Worm (Caenorhabditis elegans) whole organism, mixed stage, embryonic: ENCODE measurements around the gene gcna-1.

Source experiments
- M03D4.4 ChIP-seq: sonication (generic microtip); optimal IDR thresholded peaks from 2 replicates; lab custom pipeline; 2017; ENCODE audit warnings: mild to moderate bottlenecking, missing genetic modification characterization, missing compliant biosample characterization
- bed-3 ChIP-seq: fragments of 200-800 bp; sonication (Bioruptor generic); optimal IDR thresholded peaks from 3 replicates; lab custom pipeline; 2018; ENCODE audit warnings: mild to moderate bottlenecking, missing genetic modification characterization, moderate library complexity, missing compliant biosample characterization
- blmp-1 ChIP-seq: fragments of 150-350 bp; optimal IDR thresholded peaks from 2 replicates; lab custom pipeline; 2014; ENCODE audit warnings: missing biosample characterization, missing genetic modification characterization
- ceh-39 ChIP-seq: fragments of 150-350 bp; optimal IDR thresholded peaks from 2 replicates; lab custom pipeline; 2014; ENCODE audit warnings: missing biosample characterization, missing genetic modification characterization
- ceh-83 ChIP-seq: fragments of 200-800 bp; sonication (Bioruptor generic); optimal IDR thresholded peaks from 2 replicates; lab custom pipeline; 2018; ENCODE audit warnings: mild to moderate bottlenecking, missing genetic modification characterization, missing compliant biosample characterization
- ces-1 ChIP-seq: fragments of 150-350 bp; optimal IDR thresholded peaks from 2 replicates; lab custom pipeline; 2014; ENCODE audit warnings: missing biosample characterization, missing genetic modification reagents, missing genetic modification characterization
- cnd-1 ChIP-seq: fragments of 200-800 bp; sonication (Bioruptor generic); optimal IDR thresholded peaks from 2 replicates; lab custom pipeline; 2018; ENCODE audit warnings: mild to moderate bottlenecking, missing genetic modification characterization, missing compliant biosample characterization
- drap-1 ChIP-seq: fragments of 200-800 bp; sonication (Bioruptor generic); optimal IDR thresholded peaks from 3 replicates; lab custom pipeline; 2018; ENCODE audit warnings: mild to moderate bottlenecking, missing genetic modification characterization, missing compliant biosample characterization
- elt-1 ChIP-seq: sonication (generic microtip); optimal IDR thresholded peaks from 2 replicates; lab custom pipeline; 2017; ENCODE audit warnings: missing genetic modification characterization, mild to moderate bottlenecking, missing compliant biosample characterization, antibody characterized with exemption, moderate library complexity, borderline replicate concordance; ENCODE audit not compliant: insufficient read depth
- elt-3 ChIP-seq: fragments of 150-350 bp; optimal IDR thresholded peaks from 2 replicates; lab custom pipeline; 2014; ENCODE audit warnings: missing biosample characterization, missing genetic modification characterization
- flh-1 ChIP-seq: fragments of 200-800 bp; sonication (Bioruptor generic); optimal IDR thresholded peaks from 2 replicates; lab custom pipeline; 2018; ENCODE audit warnings: mild to moderate bottlenecking, missing genetic modification characterization, moderate library complexity, missing compliant biosample characterization
- hlh-1 ChIP-seq: fragments of 150-350 bp; optimal IDR thresholded peaks from 2 replicates; lab custom pipeline; 2014; ENCODE audit warnings: missing biosample characterization, missing genetic modification reagents, missing genetic modification characterization
- lin-13 ChIP-seq: fragments of 150-350 bp; optimal IDR thresholded peaks from 2 replicates; lab custom pipeline; 2014; ENCODE audit warnings: missing biosample characterization, missing genetic modification characterization
- lin-32 ChIP-seq: fragments of 200-800 bp; sonication (Bioruptor generic); optimal IDR thresholded peaks from 2 replicates; lab custom pipeline; 2018; ENCODE audit warnings: mild to moderate bottlenecking, missing genetic modification characterization, missing compliant biosample characterization
- lsy-2 ChIP-seq: fragments of 150-350 bp; optimal IDR thresholded peaks from 2 replicates; lab custom pipeline; 2014; ENCODE audit warnings: missing biosample characterization, missing genetic modification characterization
- mab-5 ChIP-seq: fragments of 150-350 bp; optimal IDR thresholded peaks from 2 replicates; lab custom pipeline; 2014; ENCODE audit warnings: missing biosample characterization, missing genetic modification characterization
- mep-1 ChIP-seq: fragments of 150-350 bp; optimal IDR thresholded peaks from 2 replicates; lab custom pipeline; 2017; ENCODE audit warnings: missing biosample characterization, missing genetic modification reagents, missing genetic modification characterization, inconsistent platforms
- mls-2 ChIP-seq: sonication (generic microtip); optimal IDR thresholded peaks from 2 replicates; lab custom pipeline; 2016; ENCODE audit warnings: mild to moderate bottlenecking, missing genetic modification characterization, moderate library complexity, missing compliant biosample characterization
- nhr-28 ChIP-seq: fragments of 150-350 bp; optimal IDR thresholded peaks from 2 replicates; lab custom pipeline; 2014; ENCODE audit warnings: missing biosample characterization, missing genetic modification characterization
- pha-4 ChIP-seq: fragments of 150-350 bp; optimal IDR thresholded peaks from 2 replicates; lab custom pipeline; 2018; ENCODE audit warnings: missing biosample characterization, missing genetic modification reagents, missing genetic modification characterization
- sem-2 ChIP-seq: fragments of 200-800 bp; sonication (Bioruptor generic); optimal IDR thresholded peaks from 2 replicates; lab custom pipeline; 2018; ENCODE audit warnings: mild to moderate bottlenecking, missing genetic modification characterization, missing compliant biosample characterization
- snpc-4 ChIP-seq: fragments of 150-350 bp; optimal IDR thresholded peaks from 2 replicates; lab custom pipeline; 2014; ENCODE audit warnings: missing biosample characterization, missing genetic modification characterization
- sptf-1 ChIP-seq: sonication (generic microtip); optimal IDR thresholded peaks from 2 replicates; lab custom pipeline; 2017; ENCODE audit warnings: mild to moderate bottlenecking, missing genetic modification characterization, moderate library complexity, missing compliant biosample characterization
- tbx-8 ChIP-seq: fragments of 200-800 bp; sonication (Bioruptor generic); optimal IDR thresholded peaks from 2 replicates; lab custom pipeline; 2018; ENCODE audit warnings: mild to moderate bottlenecking, missing genetic modification characterization, moderate library complexity, missing compliant biosample characterization
- unc-120 ChIP-seq: sonication (generic microtip); optimal IDR thresholded peaks from 2 replicates; lab custom pipeline; 2017; ENCODE audit warnings: missing genetic modification characterization, missing compliant biosample characterization; ENCODE audit not compliant: poor library complexity, severe bottlenecking
- unc-39 ChIP-seq: fragments of 150-350 bp; optimal IDR thresholded peaks from 2 replicates; lab custom pipeline; 2014; ENCODE audit warnings: missing biosample characterization, missing genetic modification characterization
- zip-8 ChIP-seq: fragments of 150-350 bp; optimal IDR thresholded peaks from 2 replicates; lab custom pipeline; 2014; ENCODE audit warnings: missing biosample characterization, missing genetic modification characterization
- ztf-11 ChIP-seq: fragments of 150-350 bp; optimal IDR thresholded peaks from 2 replicates; lab custom pipeline; 2014; ENCODE audit warnings: missing biosample characterization, missing genetic modification characterization

The gcna-1 gene

ce11 chrIII:6006453-6006852 lies 2.4 kb downstream of the gcna-1 start:
- TF ChIP-seq mep-1 (tag; lab: Kevin White, UChicago): no peak

- TF ChIP-seq drap-1 (GFP tag; lab: Kevin White, UChicago) (no peak), elt-1 (tag; lab: Kevin White, UChicago) (no peak), mls-2 (tag; lab: Kevin White, UChicago) (no peak), ceh-39 (tag; lab: Kevin White, UChicago) (no peak), lsy-2 (tag; lab: Kevin White, UChicago) (no peak)
Measured at ce11 chrIII:6002024-6002423, 6.9 kb downstream of the gcna-1 start.

- TF ChIP-seq sem-2 (GFP tag; lab: Kevin White, UChicago): no peak
- peak; percentile 24 for TF ChIP-seq ces-1 (GFP tag; lab: Kevin White, UChicago)
- TF ChIP-seq, all 35 proteins: peak for 1
Measured at ce11 chrIII:5999629-6000028, 9.3 kb downstream of the gcna-1 start.

- no peak for TF ChIP-seq zip-8 (tag; lab: Kevin White, UChicago)
Measured at ce11 chrIII:5998640-5999039, 10.2 kb downstream of the gcna-1 start.

ce11 chrIII:5992913-5993312 lies 16.0 kb downstream of the gcna-1 start, which contains the start of gene T04C9.1:
Gene T04C9.1, plus strand, starts transcription at chrIII:5993213.
- TF ChIP-seq lsy-2 (tag; lab: Kevin White, UChicago): no peak
- TF ChIP-seq tbx-8 (GFP tag; lab: Kevin White, UChicago): no peak
- no peak for TF ChIP-seq snpc-4 (tag; lab: Kevin White, UChicago)
- TF ChIP-seq mab-5 (tag; lab: Kevin White, UChicago): no peak
- TF ChIP-seq flh-1 (GFP tag; lab: Kevin White, UChicago): no peak
- no peak for TF ChIP-seq pha-4 (tag; lab: Kevin White, UChicago)
- TF ChIP-seq bed-3 (GFP tag; lab: Kevin White, UChicago): no peak
- TF ChIP-seq elt-1 (tag; lab: Kevin White, UChicago): no peak
- TF ChIP-seq unc-120: no peak
- TF ChIP-seq unc-39 (tag; lab: Kevin White, UChicago): no peak
- TF ChIP-seq lin-13 (tag; lab: Kevin White, UChicago): no peak
- TF ChIP-seq lin-32 (GFP tag; lab: Kevin White, UChicago): no peak
- TF ChIP-seq ztf-11 (tag; lab: Kevin White, UChicago): no peak
- no peak for TF ChIP-seq M03D4.4 (tag; lab: Kevin White, UChicago)
- TF ChIP-seq hlh-1 (tag; lab: Kevin White, UChicago): no peak
- no peak for TF ChIP-seq zip-8 (tag; lab: Kevin White, UChicago)
- no peak for TF ChIP-seq nhr-28 (tag; lab: Kevin White, UChicago)
- no peak for TF ChIP-seq cnd-1 (tag; lab: Kevin White, UChicago)
- TF ChIP-seq ceh-39 (tag; lab: Kevin White, UChicago): no peak
- TF ChIP-seq, all 35 proteins: peak for 0

- TF ChIP-seq sptf-1 (tag; lab: Kevin White, UChicago): peak; percentile 3
- no peak for TF ChIP-seq M03D4.4 (tag; lab: Kevin White, UChicago)
- TF ChIP-seq ceh-83 (GFP tag; lab: Kevin White, UChicago): no peak
- TF ChIP-seq ces-1 (GFP tag; lab: Kevin White, UChicago): peak; percentile 94
- no peak for TF ChIP-seq blmp-1 (tag; lab: Kevin White, UChicago)
- TF ChIP-seq elt-3 (tag; lab: Kevin White, UChicago): no peak
- TF ChIP-seq hlh-1 (tag; lab: Kevin White, UChicago): no peak
Measured at ce11 chrIII:5992043-5992442, 16.8 kb downstream of the gcna-1 start.
